Worm (Caenorhabditis elegans) whole organism, L4/young adult: ENCODE data around the gene ilcr-2.
A peak's percentile ranks its signal among the peaks of the same experiment; 100 is the strongest.

ENCODE experiments used
- W03F9.2 ChIP-seq: fragments of 150-350 bp; optimal IDR thresholded peaks from 2 replicates; lab custom pipeline; 2014; ENCODE audit warnings: missing biosample characterization, missing genetic modification characterization
- dao-5 ChIP-seq: sonication (generic microtip); optimal IDR thresholded peaks from 2 replicates; lab custom pipeline; 2016; ENCODE audit warnings: missing genotype, missing genetic modification characterization, moderate library complexity, missing compliant biosample characterization
- him-1 ChIP-seq: sonication (generic microtip); optimal IDR thresholded peaks from 2 replicates; lab custom pipeline; 2016; ENCODE audit warnings: missing genotype, missing genetic modification reagents, missing genetic modification characterization, missing compliant biosample characterization

Gene ilcr-2

ce11 chrII:5474946-5475345 is at the start of gene ilcr-2:
ilcr-2 (plus strand) TSS chrII:5475246.
- TF ChIP-seq dao-5 (tag; lab: Kevin White, UChicago) (no peak), W03F9.2 (tag; lab: Kevin White, UChicago) (no peak), him-1 (tag; lab: Kevin White, UChicago) (no peak)

- TF ChIP-seq him-1 (tag; lab: Kevin White, UChicago): no peak
- no peak for TF ChIP-seq dao-5 (tag; lab: Kevin White, UChicago)
- TF ChIP-seq W03F9.2 (tag; lab: Kevin White, UChicago): no peak
These were observed 49.4 kb upstream of the ilcr-2 start, which contains the start of gene F07F6.8 for ce11 chrII:5425633-5426032. F07F6.8 (minus strand) TSS chrII:5425733.

ce11 chrII:5426054-5426453 is 49.0 kb upstream of the ilcr-2 start:
- TF ChIP-seq W03F9.2 (tag; lab: Kevin White, UChicago) (no peak), dao-5 (tag; lab: Kevin White, UChicago) (no peak), him-1 (tag; lab: Kevin White, UChicago) (no peak)

ce11 chrII:5426470-5426869 is 48.6 kb upstream of the ilcr-2 start:
- no peak for TF ChIP-seq him-1 (tag; lab: Kevin White, UChicago)
- TF ChIP-seq dao-5 (tag; lab: Kevin White, UChicago): no peak
- no peak for TF ChIP-seq W03F9.2 (tag; lab: Kevin White, UChicago)

ce11 chrII:5429522-5430257 is 45.4 kb upstream of the ilcr-2 start, which contains the start of the genes F07F6.4 and F07F6.2:
F07F6.4 (minus strand) TSS chrII:5429572.
F07F6.2 (plus strand) TSS chrII:5430207.
- no peak for TF ChIP-seq dao-5 (tag; lab: Kevin White, UChicago)
- TF ChIP-seq W03F9.2 (tag; lab: Kevin White, UChicago): peak; percentile 6

- no peak for TF ChIP-seq him-1 (tag; lab: Kevin White, UChicago)
- no peak for TF ChIP-seq W03F9.2 (tag; lab: Kevin White, UChicago)
- no peak for TF ChIP-seq dao-5 (tag; lab: Kevin White, UChicago)
These were observed 42.0 kb upstream of the ilcr-2 start, which contains the start of gene srx-114 for ce11 chrII:5433069-5433468. srx-114 (minus strand) TSS chrII:5433169.

- TF ChIP-seq him-1 (tag; lab: Kevin White, UChicago) (no peak), dao-5 (tag; lab: Kevin White, UChicago) (no peak), W03F9.2 (tag; lab: Kevin White, UChicago) (no peak)
These were observed 38.2 kb upstream of the ilcr-2 start, which contains the start of gene dct-5 for ce11 chrII:5436833-5437232. dct-5 (minus strand) TSS chrII:5436933.

- no peak for TF ChIP-seq W03F9.2 (tag; lab: Kevin White, UChicago)
- TF ChIP-seq dao-5 (tag; lab: Kevin White, UChicago): no peak
- TF ChIP-seq him-1 (tag; lab: Kevin White, UChicago): no peak
These were observed 37.5 kb upstream of the ilcr-2 start, which contains the start of gene F07F6.1 for ce11 chrII:5437586-5437985. F07F6.1 (plus strand) TSS chrII:5437886.

- TF ChIP-seq W03F9.2 (tag; lab: Kevin White, UChicago) (no peak), him-1 (tag; lab: Kevin White, UChicago) (no peak), dao-5 (tag; lab: Kevin White, UChicago) (no peak)
These were observed 28.5 kb upstream of the ilcr-2 start, which contains the start of gene nmr-1 for ce11 chrII:5446506-5446905. nmr-1 (minus strand) TSS chrII:5446606.

- TF ChIP-seq W03F9.2 (tag; lab: Kevin White, UChicago) (no peak), dao-5 (tag; lab: Kevin White, UChicago) (no peak), him-1 (tag; lab: Kevin White, UChicago) (no peak)
These were observed 27.7 kb upstream of the ilcr-2 start, which contains the start of gene cex-1 for ce11 chrII:5447381-5447780. cex-1 (plus strand) TSS chrII:5447681.

- TF ChIP-seq dao-5 (tag; lab: Kevin White, UChicago) (no peak), W03F9.2 (tag; lab: Kevin White, UChicago) (no peak), him-1 (tag; lab: Kevin White, UChicago) (no peak)
These were observed 25.8 kb upstream of the ilcr-2 start for ce11 chrII:5449219-5449618.

- no peak for TF ChIP-seq dao-5 (tag; lab: Kevin White, UChicago)
- no peak for TF ChIP-seq W03F9.2 (tag; lab: Kevin White, UChicago)
- TF ChIP-seq him-1 (tag; lab: Kevin White, UChicago): no peak
These were observed 25.4 kb upstream of the ilcr-2 start for ce11 chrII:5449620-5450019.

ce11 chrII:5451278-5451677 is 23.8 kb upstream of the ilcr-2 start:
- no peak for TF ChIP-seq dao-5 (tag; lab: Kevin White, UChicago)
- TF ChIP-seq W03F9.2 (tag; lab: Kevin White, UChicago): no peak
- TF ChIP-seq him-1 (tag; lab: Kevin White, UChicago): no peak
